Fruit fly (Drosophila melanogaster) whole organism, embryonic: Measurements from ENCODE around the gene trx.

ENCODE experiments used
- ATbp ChIP-seq: fragments of 200-800 bp; sonication (Bioruptor generic); optimal IDR thresholded peaks from 2 replicates; lab custom pipeline; 2017; ENCODE audit warnings: missing biosample characterization, mild to moderate bottlenecking, missing genetic modification characterization, missing genetic modification reagents
- CG12769 ChIP-seq: fragments of 200-800 bp; sonication (Bioruptor generic); optimal IDR thresholded peaks from 2 replicates; lab custom pipeline; 2019; ENCODE audit warnings: missing biosample characterization, mild to moderate bottlenecking, missing genetic modification characterization, moderate library complexity
- CG13424 ChIP-seq: fragments of 200-800 bp; sonication (Bioruptor generic); optimal IDR thresholded peaks from 2 replicates; lab custom pipeline; 2019; ENCODE audit warnings: missing biosample characterization, mild to moderate bottlenecking, missing genetic modification characterization, moderate library complexity
- CG15269 ChIP-seq: fragments of 200-800 bp; sonication (Bioruptor generic); optimal IDR thresholded peaks from 2 replicates; lab custom pipeline; 2018; ENCODE audit warnings: missing biosample characterization, mild to moderate bottlenecking, missing genetic modification characterization, moderate library complexity
- CG1603 ChIP-seq: fragments of 200-800 bp; sonication (Bioruptor generic); optimal IDR thresholded peaks from 2 replicates; lab custom pipeline; 2019; ENCODE audit warnings: missing biosample characterization, mild to moderate bottlenecking, missing genetic modification characterization, moderate library complexity
- CG17385 ChIP-seq: fragments of 200-800 bp; sonication (Bioruptor generic); optimal IDR thresholded peaks from 3 replicates; lab custom pipeline; 2018; ENCODE audit warnings: missing biosample characterization, mild to moderate bottlenecking, missing genetic modification characterization
- CG18476 ChIP-seq: fragments of 200-800 bp; sonication (Bioruptor generic); optimal IDR thresholded peaks from 2 replicates; lab custom pipeline; 2016; ENCODE audit warnings: missing biosample characterization, mild to moderate bottlenecking, missing genetic modification characterization
- CG4730 ChIP-seq: fragments of 200-800 bp; sonication (Bioruptor generic); IDR thresholded peaks from 2 replicates; pipeline ENCODE4 v1.3.6; 2022; ENCODE audit warnings: missing biosample characterization, missing genetic modification characterization
- CG5953 ChIP-seq: fragments of 200-800 bp; sonication (Bioruptor generic); IDR thresholded peaks from 2 replicates; pipeline ENCODE4 v1.3.6; 2022; ENCODE audit warnings: missing biosample characterization, missing genetic modification characterization
- CG6689 ChIP-seq: fragments of 200-800 bp; sonication (Bioruptor generic); IDR thresholded peaks from 2 replicates; pipeline ENCODE4 v1.3.6; 2022; ENCODE audit warnings: missing biosample characterization, missing genetic modification characterization
- CG6791 ChIP-seq: fragments of 200-800 bp; sonication (Bioruptor generic); IDR thresholded peaks from 3 replicates; pipeline ENCODE4 v1.3.6; 2022; ENCODE audit warnings: missing biosample characterization, missing genetic modification characterization; ENCODE audit not compliant: partially characterized antibody
- CG6854 ChIP-seq: fragments of 200-800 bp; sonication (Bioruptor generic); optimal IDR thresholded peaks from 3 replicates; lab custom pipeline; 2017; ENCODE audit warnings: missing biosample characterization, mild to moderate bottlenecking, missing genetic modification characterization
- CG7357 ChIP-seq: fragments of 200-800 bp; sonication (Bioruptor generic); IDR thresholded peaks from 3 replicates; pipeline ENCODE4 v1.3.6; 2022; ENCODE audit warnings: missing biosample characterization, missing genetic modification characterization
- CG7745 ChIP-seq: fragments of 200-800 bp; sonication (Bioruptor generic); optimal IDR thresholded peaks from 2 replicates; lab custom pipeline; 2018; ENCODE audit warnings: missing biosample characterization, mild to moderate bottlenecking, missing genetic modification characterization, moderate library complexity
- CG8290 ChIP-seq, 3 experiments: fragments of 200-800 bp; sonication (Bioruptor generic); optimal IDR thresholded peaks; 2 replicates each; lab custom pipeline; 2016 to 2019; ENCODE audit warnings: missing biosample characterization in 3 of 3, missing genetic modification characterization in 3 of 3, mild to moderate bottlenecking in 2 of 3, moderate library complexity in 1 of 3
- CG9797 ChIP-seq: fragments of 200-800 bp; sonication (Bioruptor generic); optimal IDR thresholded peaks from 3 replicates; lab custom pipeline; 2018; ENCODE audit warnings: missing biosample characterization, mild to moderate bottlenecking, missing genetic modification characterization
- Drgx ChIP-seq: fragments of 200-800 bp; sonication (Bioruptor generic); IDR thresholded peaks from 2 replicates; pipeline ENCODE4 v1.3.6; 2022; ENCODE audit warnings: missing biosample characterization, missing genetic modification characterization
- Gsc ChIP-seq: fragments of 200-800 bp; sonication (Bioruptor generic); IDR thresholded peaks from 2 replicates; pipeline ENCODE4 v1.3.6; 2022; ENCODE audit warnings: missing biosample characterization, missing genetic modification characterization
- HmgD ChIP-seq: fragments of 200-800 bp; sonication (Bioruptor generic); optimal IDR thresholded peaks from 3 replicates; lab custom pipeline; 2016; ENCODE audit warnings: missing biosample characterization, missing genetic modification characterization
- HmgZ ChIP-seq: fragments of 200-800 bp; sonication (Bioruptor generic); optimal IDR thresholded peaks from 2 replicates; lab custom pipeline; 2018; ENCODE audit warnings: missing biosample characterization, mild to moderate bottlenecking, missing genetic modification characterization
- MESR4 ChIP-seq: fragments of 200-800 bp; sonication (Bioruptor generic); optimal IDR thresholded peaks from 2 replicates; lab custom pipeline; 2018; ENCODE audit warnings: missing biosample characterization, mild to moderate bottlenecking, missing genetic modification characterization, moderate library complexity
- Neu2 ChIP-seq: fragments of 200-800 bp; sonication (Bioruptor generic); optimal IDR thresholded peaks from 3 replicates; lab custom pipeline; 2016; ENCODE audit warnings: missing biosample characterization, missing genetic modification characterization, borderline replicate concordance
- Oaz ChIP-seq: fragments of 200-800 bp; sonication (Bioruptor generic); IDR thresholded peaks from 2 replicates; pipeline ENCODE4 v1.3.6; 2022; ENCODE audit warnings: missing biosample characterization, missing genetic modification characterization
- Oli ChIP-seq: fragments of 200-800 bp; sonication (Bioruptor generic); optimal IDR thresholded peaks from 2 replicates; lab custom pipeline; 2018; ENCODE audit warnings: missing biosample characterization, mild to moderate bottlenecking, missing genetic modification characterization, moderate library complexity
- Sox102F ChIP-seq: fragments of 200-800 bp; sonication (Bioruptor generic); optimal IDR thresholded peaks from 2 replicates; lab custom pipeline; 2018; ENCODE audit warnings: missing biosample characterization, mild to moderate bottlenecking, missing genetic modification characterization, moderate library complexity
- Ssrp ChIP-seq: fragments of 200-800 bp; sonication (Bioruptor generic); optimal IDR thresholded peaks from 2 replicates; lab custom pipeline; 2018; ENCODE audit warnings: missing biosample characterization, mild to moderate bottlenecking, missing genetic modification characterization, moderate library complexity
- Stat92E ChIP-seq, 3 experiments: fragments of >200 bp in 2 of 3; fragments of 200-800 bp in 1 of 3; sonication (Bioruptor generic) in 1 of 3; optimal IDR thresholded peaks; 2 replicates each; lab custom pipeline; 2017 to 2019; ENCODE audit warnings: missing biosample characterization in 3 of 3, missing genetic modification characterization in 3 of 3, mild to moderate bottlenecking in 1 of 3, moderate library complexity in 1 of 3
- dimm ChIP-seq: fragments of 200-800 bp; sonication (Bioruptor generic); IDR thresholded peaks from 2 replicates; pipeline ENCODE4 v1.3.6; 2022; ENCODE audit warnings: missing biosample characterization, missing genetic modification characterization
- dysf ChIP-seq: fragments of 200-800 bp; sonication (Bioruptor generic); IDR thresholded peaks from 3 replicates; pipeline ENCODE4 v1.3.6; 2022; ENCODE audit warnings: missing biosample characterization, missing genetic modification characterization
- exex ChIP-seq: fragments of 200-800 bp; sonication (Bioruptor generic); optimal IDR thresholded peaks from 4 replicates; lab custom pipeline; 2018; ENCODE audit warnings: missing biosample characterization, mild to moderate bottlenecking, missing genetic modification characterization, moderate library complexity
- inv ChIP-seq: fragments of 200-800 bp; sonication (Bioruptor generic); IDR thresholded peaks from 2 replicates; pipeline ENCODE4 v1.3.6; 2022; ENCODE audit warnings: missing biosample characterization, missing genetic modification characterization; ENCODE audit not compliant: partially characterized antibody
- maf-S ChIP-seq: fragments of 200-800 bp; sonication (Bioruptor generic); optimal IDR thresholded peaks from 2 replicates; lab custom pipeline; 2016; ENCODE audit warnings: missing biosample characterization, missing genetic modification characterization
- nerfin-2 ChIP-seq: fragments of 200-800 bp; sonication (Bioruptor generic); IDR thresholded peaks from 2 replicates; pipeline ENCODE4 v1.3.6; 2022; ENCODE audit warnings: missing biosample characterization, missing genetic modification characterization; ENCODE audit not compliant: partially characterized antibody
- oc ChIP-seq: fragments of 200-800 bp; sonication (Bioruptor generic); optimal IDR thresholded peaks from 2 replicates; lab custom pipeline; 2018; ENCODE audit warnings: missing biosample characterization, mild to moderate bottlenecking, missing genetic modification characterization, moderate library complexity
- peb ChIP-seq: fragments of 200-800 bp; sonication (Bioruptor generic); IDR thresholded peaks from 2 replicates; pipeline ENCODE4 v1.3.6; 2022; ENCODE audit warnings: missing biosample characterization, missing genetic modification characterization
- pros ChIP-seq: fragments of 200-800 bp; sonication (Bioruptor generic); optimal IDR thresholded peaks from 3 replicates; lab custom pipeline; 2019; ENCODE audit warnings: missing biosample characterization, mild to moderate bottlenecking, missing genetic modification characterization, moderate library complexity
- stc ChIP-seq: fragments of 200-800 bp; sonication (Bioruptor generic); IDR thresholded peaks from 2 replicates; pipeline ENCODE4 v1.3.6; 2022; ENCODE audit warnings: missing biosample characterization, missing genetic modification characterization

Gene trx

dm6 chr3R:14289958-14290835 is 3.5 kb upstream of the trx start (continued):
- TF ChIP-seq CG7745 (no peak), dimm (GFP tag; lab: Robert Waterston, UW) (no peak), oc (tag; lab: Kevin White, UChicago) (no peak), MESR4 (GFP tag; lab: Kevin White, UChicago) (no peak), pros (no peak), Oaz (GFP tag; lab: Robert Waterston, UW) (no peak), Ssrp (tag; lab: Kevin White, UChicago) (no peak), Stat92E (GFP tag; optimal IDR thresholded peaks at IDR 0.05; lab: Kevin White, UChicago) (no peak), CG6854 (GFP tag; lab: Kevin White, UChicago) (no peak), CG6791 (GFP tag; lab: Robert Waterston, UW) (no peak), CG5953 (GFP tag; lab: Robert Waterston, UW) (no peak), CG4730 (GFP tag; lab: Robert Waterston, UW) (no peak), CG9797 (GFP tag; lab: Kevin White, UChicago) (no peak), CG17385 (GFP tag; lab: Kevin White, UChicago) (peak; percentile 1), CG7357 (GFP tag; lab: Robert Waterston, UW) (no peak), CG13424 (tag; lab: Kevin White, UChicago) (peak; percentile 52), CG1603 (tag; lab: Kevin White, UChicago) (no peak), Drgx (GFP tag; lab: Robert Waterston, UW) (peak; percentile 25; the same call in 1 of the 2 replicates), CG6689 (GFP tag; lab: Robert Waterston, UW) (0 out of 2 replicates have a peak, but pooled peaks have one; percentile 18), stc (GFP tag; lab: Robert Waterston, UW) (no peak), Gsc (GFP tag; lab: Robert Waterston, UW) (no peak), Neu2 (GFP tag; lab: Kevin White, UChicago) (no peak), inv (no peak), CG18476 (no peak), exex (no peak), CG8290 (GFP tag; optimal IDR thresholded peaks at IDR 0.05; lab: Kevin White, UChicago) (no peak), CG8290 (tag; optimal IDR thresholded peaks at IDR 0.05; lab: Kevin White, UChicago) (peak in 1 of 2 experiments; percentile 15), ATbp (GFP tag; lab: Kevin White, UChicago) (no peak), Sox102F (GFP tag; lab: Kevin White, UChicago) (peak; percentile 40), peb (GFP tag; lab: Robert Waterston, UW) (no peak), maf-S (GFP tag; lab: Kevin White, UChicago) (no peak), CG15269 (peak; percentile 21), Oli (tag; lab: Kevin White, UChicago) (peak; percentile 8), CG12769 (tag; lab: Kevin White, UChicago) (no peak), HmgZ (tag; lab: Kevin White, UChicago) (no peak), HmgD (GFP tag; lab: Kevin White, UChicago) (no peak), nerfin-2 (GFP tag; lab: Robert Waterston, UW) (no peak), dysf (GFP tag; lab: Robert Waterston, UW) (0 out of 3 replicates have a peak, but pooled peaks have one; percentile 30)
